Worm (Caenorhabditis elegans): ENCODE results near the gene C05D9.4.

The C05D9.4 gene

ce11 chrX:1111603-1112002 is 3.7 kb downstream of the C05D9.4 start, which contains the start of gene C05D9.3:
Gene C05D9.3, plus strand, starts transcription at chrX:1111903.
- TF ChIP-seq med-1 (GFP tag; optimal IDR thresholded peaks at IDR 0.05; ENCODE audit: insufficient read depth) (no peak), flt-1 (GFP tag; IDR thresholded peaks at IDR 0.05) (no peak), cog-1 (tag; optimal IDR thresholded peaks at IDR 0.05) (no peak), klf-2 (GFP tag; conservative IDR thresholded peaks at IDR 0.05) (no peak), tab-1 (GFP tag; IDR thresholded peaks at IDR 0.05) (no peak), ztf-29 (GFP tag; IDR thresholded peaks at IDR 0.05) (no peak), T22C8.4 (GFP tag; IDR thresholded peaks at IDR 0.05) (no peak), ztf-23 (GFP tag; IDR thresholded peaks at IDR 0.05) (no peak), ref-1 (GFP tag; conservative IDR thresholded peaks at IDR 0.05) (no peak)

ce11 chrX:1115207-1115606 is 7.3 kb downstream of the C05D9.4 start:
- TF ChIP-seq ztf-23 (GFP tag; IDR thresholded peaks at IDR 0.05), result no peak
- no peak for TF ChIP-seq med-1 (GFP tag; optimal IDR thresholded peaks at IDR 0.05; ENCODE audit: insufficient read depth)
- no peak for TF ChIP-seq ref-1 (GFP tag; conservative IDR thresholded peaks at IDR 0.05)
- no peak for TF ChIP-seq klf-2 (GFP tag; conservative IDR thresholded peaks at IDR 0.05)
- TF ChIP-seq ztf-29 (GFP tag; IDR thresholded peaks at IDR 0.05), result no peak
- TF ChIP-seq cog-1 (tag; optimal IDR thresholded peaks at IDR 0.05), result no peak
- TF ChIP-seq flt-1 (GFP tag; IDR thresholded peaks at IDR 0.05), result no peak
- TF ChIP-seq T22C8.4 (GFP tag; IDR thresholded peaks at IDR 0.05), result no peak
- TF ChIP-seq tab-1 (GFP tag; IDR thresholded peaks at IDR 0.05), result no peak

ce11 chrX:1117252-1117651 is 9.4 kb downstream of the C05D9.4 start:
- TF ChIP-seq ztf-29 (GFP tag; IDR thresholded peaks at IDR 0.05), result no peak
- no peak for TF ChIP-seq cog-1 (tag; optimal IDR thresholded peaks at IDR 0.05)
- TF ChIP-seq klf-2 (GFP tag; conservative IDR thresholded peaks at IDR 0.05), result no peak
- TF ChIP-seq flt-1 (GFP tag; IDR thresholded peaks at IDR 0.05), result no peak
- TF ChIP-seq med-1 (GFP tag; optimal IDR thresholded peaks at IDR 0.05; ENCODE audit: insufficient read depth), result no peak
- no peak for TF ChIP-seq tab-1 (GFP tag; IDR thresholded peaks at IDR 0.05)
- no peak for TF ChIP-seq ztf-23 (GFP tag; IDR thresholded peaks at IDR 0.05)
- no peak for TF ChIP-seq T22C8.4 (GFP tag; IDR thresholded peaks at IDR 0.05)
- no peak for TF ChIP-seq ref-1 (GFP tag; conservative IDR thresholded peaks at IDR 0.05)

ce11 chrX:1119305-1119704 is 11.4 kb downstream of the C05D9.4 start, which contains the start of gene C05D9.7:
Gene C05D9.7, minus strand, starts transcription at chrX:1119405.
- no peak for TF ChIP-seq ref-1 (GFP tag; conservative IDR thresholded peaks at IDR 0.05)
- TF ChIP-seq ztf-23 (GFP tag; IDR thresholded peaks at IDR 0.05), result no peak
- no peak for TF ChIP-seq klf-2 (GFP tag; conservative IDR thresholded peaks at IDR 0.05)
- TF ChIP-seq flt-1 (GFP tag; IDR thresholded peaks at IDR 0.05), result no peak
- no peak for TF ChIP-seq cog-1 (tag; optimal IDR thresholded peaks at IDR 0.05)
- no peak for TF ChIP-seq med-1 (GFP tag; optimal IDR thresholded peaks at IDR 0.05; ENCODE audit: insufficient read depth)
- TF ChIP-seq T22C8.4 (GFP tag; IDR thresholded peaks at IDR 0.05), result no peak
- no peak for TF ChIP-seq tab-1 (GFP tag; IDR thresholded peaks at IDR 0.05)
- TF ChIP-seq ztf-29 (GFP tag; IDR thresholded peaks at IDR 0.05), result no peak

- TF ChIP-seq flt-1 (GFP tag; IDR thresholded peaks at IDR 0.05) (0 out of 2 replicates have a peak, but pooled peaks have one; percentile 54), med-1 (GFP tag; optimal IDR thresholded peaks at IDR 0.05; ENCODE audit: insufficient read depth) (no peak), ztf-23 (GFP tag; IDR thresholded peaks at IDR 0.05) (no peak), cog-1 (tag; optimal IDR thresholded peaks at IDR 0.05) (peak; percentile 80), ztf-29 (GFP tag; IDR thresholded peaks at IDR 0.05) (no peak), T22C8.4 (GFP tag; IDR thresholded peaks at IDR 0.05) (peak; percentile 52), ref-1 (GFP tag; conservative IDR thresholded peaks at IDR 0.05) (no peak), tab-1 (GFP tag; IDR thresholded peaks at IDR 0.05) (no peak), klf-2 (GFP tag; conservative IDR thresholded peaks at IDR 0.05) (no peak)
Observed at ce11 chrX:1120326-1120725, 12.5 kb downstream of the C05D9.4 start.

ce11 chrX:1121575-1121974 is 13.7 kb downstream of the C05D9.4 start:
- TF ChIP-seq cog-1 (tag; optimal IDR thresholded peaks at IDR 0.05), result no peak

ce11 chrX:1122198-1122597 is 14.3 kb downstream of the C05D9.4 start:
- TF ChIP-seq klf-2 (GFP tag; conservative IDR thresholded peaks at IDR 0.05) (no peak), tab-1 (GFP tag; IDR thresholded peaks at IDR 0.05) (no peak), ztf-29 (GFP tag; IDR thresholded peaks at IDR 0.05) (no peak), ztf-23 (GFP tag; IDR thresholded peaks at IDR 0.05) (no peak)

ce11 chrX:1123471-1123870 is 15.6 kb downstream of the C05D9.4 start:
- TF ChIP-seq med-1 (GFP tag; optimal IDR thresholded peaks at IDR 0.05; ENCODE audit: insufficient read depth), result no peak
- TF ChIP-seq cog-1 (tag; optimal IDR thresholded peaks at IDR 0.05), result no peak
- TF ChIP-seq ref-1 (GFP tag; conservative IDR thresholded peaks at IDR 0.05), result no peak
- TF ChIP-seq ztf-29 (GFP tag; IDR thresholded peaks at IDR 0.05), result no peak
- no peak for TF ChIP-seq T22C8.4 (GFP tag; IDR thresholded peaks at IDR 0.05)
- TF ChIP-seq flt-1 (GFP tag; IDR thresholded peaks at IDR 0.05), result no peak
- TF ChIP-seq ztf-23 (GFP tag; IDR thresholded peaks at IDR 0.05), result no peak
- no peak for TF ChIP-seq klf-2 (GFP tag; conservative IDR thresholded peaks at IDR 0.05)
- no peak for TF ChIP-seq tab-1 (GFP tag; IDR thresholded peaks at IDR 0.05)

- TF ChIP-seq ztf-23 (GFP tag; IDR thresholded peaks at IDR 0.05), result no peak
- TF ChIP-seq ref-1 (GFP tag; conservative IDR thresholded peaks at IDR 0.05), result no peak
- no peak for TF ChIP-seq tab-1 (GFP tag; IDR thresholded peaks at IDR 0.05)
- TF ChIP-seq flt-1 (GFP tag; IDR thresholded peaks at IDR 0.05), result no peak
- TF ChIP-seq T22C8.4 (GFP tag; IDR thresholded peaks at IDR 0.05), result no peak
- no peak for TF ChIP-seq cog-1 (tag; optimal IDR thresholded peaks at IDR 0.05)
- no peak for TF ChIP-seq med-1 (GFP tag; optimal IDR thresholded peaks at IDR 0.05; ENCODE audit: insufficient read depth)
- no peak for TF ChIP-seq ztf-29 (GFP tag; IDR thresholded peaks at IDR 0.05)
- no peak for TF ChIP-seq klf-2 (GFP tag; conservative IDR thresholded peaks at IDR 0.05)
Observed at ce11 chrX:1124146-1124545, 16.3 kb downstream of the C05D9.4 start, which contains the start of gene C05D9.9. Gene C05D9.9, minus strand, starts transcription at chrX:1124246.

- no peak for TF ChIP-seq ref-1 (GFP tag; conservative IDR thresholded peaks at IDR 0.05)
- TF ChIP-seq klf-2 (GFP tag; conservative IDR thresholded peaks at IDR 0.05), result no peak
- TF ChIP-seq tab-1 (GFP tag; IDR thresholded peaks at IDR 0.05), result no peak
- no peak for TF ChIP-seq T22C8.4 (GFP tag; IDR thresholded peaks at IDR 0.05)
- TF ChIP-seq cog-1 (tag; optimal IDR thresholded peaks at IDR 0.05), result no peak
- no peak for TF ChIP-seq med-1 (GFP tag; optimal IDR thresholded peaks at IDR 0.05; ENCODE audit: insufficient read depth)
- no peak for TF ChIP-seq ztf-23 (GFP tag; IDR thresholded peaks at IDR 0.05)
- no peak for TF ChIP-seq flt-1 (GFP tag; IDR thresholded peaks at IDR 0.05)
- no peak for TF ChIP-seq ztf-29 (GFP tag; IDR thresholded peaks at IDR 0.05)
Observed at ce11 chrX:1125426-1125825, 17.6 kb downstream of the C05D9.4 start, which contains the start of gene lmp-2. Gene lmp-2, plus strand, starts transcription at chrX:1125615.

Data from whole organism, midembryonic.